Worm (Caenorhabditis elegans) whole organism, midembryonic: ENCODE measurements around the gene pqn-31.

Experiments
- klf-2 ChIP-seq: fragments of 200-800 bp; sonication (Bioruptor generic); conservative IDR thresholded peaks from 2 replicates; pipeline ENCODE4 v1.3.6; 2022; ENCODE audit warnings: missing genetic modification reagents, missing genetic modification characterization, missing compliant biosample characterization
- med-1 ChIP-seq: sonication (generic microtip); optimal IDR thresholded peaks from 2 replicates; lab custom pipeline; 2017; ENCODE audit warnings: missing genetic modification characterization, mild to moderate bottlenecking, missing compliant biosample characterization, antibody characterized with exemption, missing genetic modification reagents; ENCODE audit not compliant: insufficient read depth
- ztf-29 ChIP-seq: fragments of 200-800 bp; sonication (Bioruptor generic); IDR thresholded peaks from 2 replicates; pipeline ENCODE4 v1.3.6; 2022; ENCODE audit warnings: missing genetic modification reagents, missing genetic modification characterization, missing compliant biosample characterization

- no peak for TF ChIP-seq klf-2 (GFP tag; lab: Robert Waterston, UW)
- TF ChIP-seq ztf-29, result no peak
- no peak for TF ChIP-seq med-1
These were observed 2.6 kb downstream of the pqn-31 start for ce11 chrV:9111957-9112356.
